Fruit fly (Drosophila melanogaster) whole organism, pupa: ENCODE results near the gene rngo.

Experiments used
- CG34367 ChIP-seq: fragments of 200-800 bp; sonication (Bioruptor generic); optimal IDR thresholded peaks from 2 replicates; lab custom pipeline; 2018; ENCODE audit warnings: missing biosample characterization, mild to moderate bottlenecking, missing genetic modification characterization
- Ets98B ChIP-seq: fragments of 200-800 bp; sonication (Bioruptor generic); IDR thresholded peaks from 2 replicates; pipeline ENCODE4 v1.3.6; 2022; ENCODE audit warnings: missing biosample characterization, missing genetic modification characterization
- gl ChIP-seq: fragments of 200-800 bp; sonication (Bioruptor generic); optimal IDR thresholded peaks from 2 replicates; lab custom pipeline; 2018; ENCODE audit warnings: missing biosample characterization, mild to moderate bottlenecking, missing genetic modification characterization

DNA sequence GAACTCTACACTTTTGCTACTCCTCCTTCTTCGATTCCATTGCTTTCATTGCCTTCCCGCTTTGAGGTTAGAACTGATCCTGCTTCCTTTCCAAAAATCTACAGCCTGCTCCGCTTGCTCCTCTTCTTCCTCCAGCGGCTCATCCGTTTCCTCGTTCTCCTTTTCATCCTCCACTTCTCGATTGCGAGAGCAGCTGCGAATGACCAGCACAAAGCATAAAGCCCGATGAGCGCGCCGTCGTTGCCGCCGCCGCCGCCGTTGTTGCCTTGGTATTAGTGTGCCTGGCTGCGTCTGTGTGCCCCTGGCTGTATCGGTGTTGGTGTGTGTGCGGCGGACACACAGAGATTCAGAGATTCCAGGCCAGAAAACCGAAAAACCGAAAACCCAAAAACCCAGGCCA lies 16.9 kb upstream of the rngo start:
- TF ChIP-seq Ets98B (GFP tag; lab: Robert Waterston, UW) (no peak), CG34367 (tag; lab: Kevin White, UChicago) (no peak), gl (tag; lab: Kevin White, UChicago) (no peak)
